Worm (Caenorhabditis elegans): ENCODE results near the gene W02H5.8.

W02H5.8 gene

ce11 chrV:2600543-2600942 is 51.9 kb downstream of the W02H5.8 start (continued):
- no peak for TF ChIP-seq nhr-84 (tag; optimal IDR thresholded peaks at IDR 0.05)
- peak; percentile 53 for TF ChIP-seq nhr-11 (tag; optimal IDR thresholded peaks at IDR 0.05)
- peak; percentile 77 for TF ChIP-seq C04F5.9 (tag; optimal IDR thresholded peaks at IDR 0.05)
- TF ChIP-seq isw-1 (GFP tag; IDR thresholded peaks at IDR 0.05), result peak; percentile 98
- peak; percentile 74 for TF ChIP-seq ceh-90 (tag; optimal IDR thresholded peaks at IDR 0.05)
- TF ChIP-seq egl-13 (tag; optimal IDR thresholded peaks at IDR 0.05), result peak; percentile 95
- TF ChIP-seq ama-1 (optimal IDR thresholded peaks at IDR 0.05), result no peak
- TF ChIP-seq unc-98 (GFP tag; IDR thresholded peaks at IDR 0.05), result peak; percentile 89
- TF ChIP-seq aly-2 (tag; optimal IDR thresholded peaks at IDR 0.05), result no peak
- TF ChIP-seq tbx-2 (tag; optimal IDR thresholded peaks at IDR 0.05), result peak; percentile 94
- TF ChIP-seq ceh-88 (GFP tag; IDR thresholded peaks at IDR 0.05), result peak; percentile 95
- peak; percentile 31 for TF ChIP-seq fkh-10 (GFP tag; optimal IDR thresholded peaks at IDR 0.05)
- TF ChIP-seq unc-62 (GFP tag; optimal IDR thresholded peaks at IDR 0.05), result no peak
- peak in 1 of 2 experiments; percentile 76 for TF ChIP-seq ztf-11 (tag; optimal IDR thresholded peaks at IDR 0.05)
- TF ChIP-seq efl-3 (GFP tag; optimal IDR thresholded peaks at IDR 0.05), result peak; percentile 2
- TF ChIP-seq nhr-77 (tag; optimal IDR thresholded peaks at IDR 0.05), result peak; percentile 63
- peak; percentile 95 for TF ChIP-seq nhr-85 (tag)
- TF ChIP-seq alr-1 (tag; optimal IDR thresholded peaks at IDR 0.05; ENCODE audit: borderline replicate concordance), result no peak
- peak; percentile 67 for TF ChIP-seq ztf-4 (tag; optimal IDR thresholded peaks at IDR 0.05)
- peak; percentile 68 for TF ChIP-seq lin-15B (tag; optimal IDR thresholded peaks at IDR 0.05)
- peak; percentile 70 for TF ChIP-seq jun-1 (tag; optimal IDR thresholded peaks at IDR 0.05)
- peak; percentile 92 to 99 (median 97) for TF ChIP-seq dpl-1 (GFP tag; optimal IDR thresholded peaks at IDR 0.05)
- peak; percentile 63 for TF ChIP-seq nhr-237 (tag; optimal IDR thresholded peaks at IDR 0.05)
- TF ChIP-seq lin-35 (GFP tag; optimal IDR thresholded peaks at IDR 0.05), result peak; percentile 96 to 99
- TF ChIP-seq ceh-63 (GFP tag; optimal IDR thresholded peaks at IDR 0.05), result peak; percentile 60
- TF ChIP-seq fkh-4 (tag; optimal IDR thresholded peaks at IDR 0.05; ENCODE audit: borderline replicate concordance), result peak; percentile 86
- peak; percentile 65 for TF ChIP-seq lin-13 (GFP tag; optimal IDR thresholded peaks at IDR 0.05)
- peak; percentile 84 for TF ChIP-seq ceh-8 (GFP tag; optimal IDR thresholded peaks at IDR 0.05)
- peak; percentile 95 for TF ChIP-seq dsc-1 (tag; optimal IDR thresholded peaks at IDR 0.05)
- TF ChIP-seq tlp-1 (tag; optimal IDR thresholded peaks at IDR 0.05), result no peak
- TF ChIP-seq mdl-1 (tag; optimal IDR thresholded peaks at IDR 0.05), result peak in 1 of 2 experiments; percentile 57
- peak; percentile 93 for TF ChIP-seq rnt-1 (tag; optimal IDR thresholded peaks at IDR 0.05)
- peak; percentile 40 for TF ChIP-seq C34B4.2 (tag; optimal IDR thresholded peaks at IDR 0.05)
- peak; percentile 64 for TF ChIP-seq skn-1 (tag; optimal IDR thresholded peaks at IDR 0.05)
- TF ChIP-seq hlh-17 (GFP tag; optimal IDR thresholded peaks at IDR 0.05; ENCODE audit: borderline replicate concordance), result no peak
- no peak for TF ChIP-seq ces-1 (GFP tag; optimal IDR thresholded peaks at IDR 0.05)
- peak; percentile 87 for TF ChIP-seq F16B12.6 (tag; optimal IDR thresholded peaks at IDR 0.05)
- peak; percentile 95 for TF ChIP-seq grh-1 (GFP tag; IDR thresholded peaks at IDR 0.05)
- peak; percentile 94 for TF ChIP-seq nhr-20 (tag; optimal IDR thresholded peaks at IDR 0.05)
- TF ChIP-seq mef-2 (tag; optimal IDR thresholded peaks at IDR 0.05), result no peak
- no peak for TF ChIP-seq Y116A8C.19 (tag; optimal IDR thresholded peaks at IDR 0.05; ENCODE audit: borderline replicate concordance)
- TF ChIP-seq lin-14 (GFP tag; optimal IDR thresholded peaks at IDR 0.05), result peak; percentile 92
- TF ChIP-seq fkh-8 (tag; optimal IDR thresholded peaks at IDR 0.05), result peak; percentile 94
- no peak for TF ChIP-seq hlh-4 (tag; optimal IDR thresholded peaks at IDR 0.05)
- TF ChIP-seq pax-3 (tag; optimal IDR thresholded peaks at IDR 0.05), result peak; percentile 92
- TF ChIP-seq vab-15 (tag; optimal IDR thresholded peaks at IDR 0.05), result peak; percentile 63
- peak; percentile 87 for TF ChIP-seq lsy-2 (tag; optimal IDR thresholded peaks at IDR 0.05)
- peak; percentile 51 for TF ChIP-seq hpl-2 (GFP tag; optimal IDR thresholded peaks at IDR 0.05)
- peak; percentile 79 for TF ChIP-seq elt-2 (tag; optimal IDR thresholded peaks at IDR 0.05)
- TF ChIP-seq lir-3 (tag; optimal IDR thresholded peaks at IDR 0.05; ENCODE audit: poor library complexity), result peak; percentile 88
- no peak for TF ChIP-seq nhr-12 (tag; optimal IDR thresholded peaks at IDR 0.05)
- no peak for TF ChIP-seq aha-1 (tag; optimal IDR thresholded peaks at IDR 0.05)
- peak; percentile 96 for TF ChIP-seq nhr-47 (tag; optimal IDR thresholded peaks at IDR 0.05)
